Fruit fly (Drosophila melanogaster): ENCODE measurements around the gene Ibf2.

Gene Ibf2

dm6 chr3R:9250868-9251267 is 7.4 kb downstream of the Ibf2 start (continued):
- no peak for TF ChIP-seq CG7963 (GFP tag; IDR thresholded peaks at IDR 0.05; ENCODE audit: partially characterized antibody)
- TF ChIP-seq CG14667 (GFP tag; IDR thresholded peaks at IDR 0.05): no peak
- TF ChIP-seq ato (GFP tag; IDR thresholded peaks at IDR 0.05; ENCODE audit: partially characterized antibody): no peak
- TF ChIP-seq oc (tag; optimal IDR thresholded peaks at IDR 0.05): no peak
- TF ChIP-seq btn (GFP tag; optimal IDR thresholded peaks at IDR 0.05): no peak
- TF ChIP-seq gem (tag; optimal IDR thresholded peaks at IDR 0.05): peak; percentile 50
- no peak for TF ChIP-seq salm (tag; optimal IDR thresholded peaks at IDR 0.05)
- TF ChIP-seq lov (optimal IDR thresholded peaks at IDR 0.05): no peak
- peak; percentile 51; the same call in 1 of the 3 replicates for TF ChIP-seq lov (GFP tag; IDR thresholded peaks at IDR 0.05)
- TF ChIP-seq CG17612 (GFP tag; IDR thresholded peaks at IDR 0.05): no peak
- no peak for TF ChIP-seq jumu (GFP tag; optimal IDR thresholded peaks at IDR 0.05)
- TF ChIP-seq Elba2 (GFP tag; optimal IDR thresholded peaks at IDR 0.05): no peak
- TF ChIP-seq CG4707 (GFP tag; optimal IDR thresholded peaks at IDR 0.05): no peak
- TF ChIP-seq Six4 (GFP tag; optimal IDR thresholded peaks at IDR 0.05): no peak
- no peak for TF ChIP-seq CG5180 (GFP tag; optimal IDR thresholded peaks at IDR 0.05)
- TF ChIP-seq dysf (GFP tag; IDR thresholded peaks at IDR 0.05): 0 out of 3 replicates have a peak, but pooled peaks have one; percentile 33
- TF ChIP-seq hkb (optimal IDR thresholded peaks at IDR 0.05): no peak
- TF ChIP-seq hkb (GFP tag; IDR thresholded peaks at IDR 0.05): no peak
- TF ChIP-seq CG6175 (GFP tag; IDR thresholded peaks at IDR 0.05): no peak
- no peak for TF ChIP-seq org-1 (GFP tag; optimal IDR thresholded peaks at IDR 0.05)
- no peak for TF ChIP-seq cato (GFP tag; optimal IDR thresholded peaks at IDR 0.05; ENCODE audit: borderline replicate concordance)
- no peak for TF ChIP-seq cg (GFP tag; optimal IDR thresholded peaks at IDR 0.05)
- TF ChIP-seq Atf3 (GFP tag; optimal IDR thresholded peaks at IDR 0.05): peak; percentile 27
- no peak for TF ChIP-seq ash1 (GFP tag; optimal IDR thresholded peaks at IDR 0.05)
- no peak; the same call in 1 of the 2 replicates for TF ChIP-seq Rx (GFP tag; IDR thresholded peaks at IDR 0.05)
- no peak for TF ChIP-seq CG8478 (optimal IDR thresholded peaks at IDR 0.05)
- peak; percentile 10 for TF ChIP-seq ind (GFP tag; optimal IDR thresholded peaks at IDR 0.05)
- no peak for TF ChIP-seq CG10147 (GFP tag; optimal IDR thresholded peaks at IDR 0.05)
- no peak for TF ChIP-seq CG6654 (GFP tag; optimal IDR thresholded peaks at IDR 0.05)
- TF ChIP-seq Bteb2 (GFP tag; optimal IDR thresholded peaks at IDR 0.05): no peak
- no peak for TF ChIP-seq CG12299 (tag; optimal IDR thresholded peaks at IDR 0.05)
- no peak for TF ChIP-seq corto (GFP tag; optimal IDR thresholded peaks at IDR 0.05)
- TF ChIP-seq pan (optimal IDR thresholded peaks at IDR 0.05): no peak
- TF ChIP-seq pan (GFP tag; optimal IDR thresholded peaks at IDR 0.05 in 1 of 2, IDR thresholded peaks at IDR 0.05 in 1 of 2): no peak
- TF ChIP-seq Mes4 (GFP tag; optimal IDR thresholded peaks at IDR 0.05): no peak
- TF ChIP-seq Gsc (GFP tag; IDR thresholded peaks at IDR 0.05): no peak
- TF ChIP-seq CG10274 (GFP tag; optimal IDR thresholded peaks at IDR 0.05): no peak
- no peak for TF ChIP-seq CG3407 (GFP tag; optimal IDR thresholded peaks at IDR 0.05)
- TF ChIP-seq zen2 (GFP tag; IDR thresholded peaks at IDR 0.05; ENCODE audit: partially characterized antibody): no peak
- TF ChIP-seq slp2 (GFP tag; optimal IDR thresholded peaks at IDR 0.05): no peak
- TF ChIP-seq CG11247 (GFP tag; IDR thresholded peaks at IDR 0.05): no peak
- TF ChIP-seq CG1602 (GFP tag; optimal IDR thresholded peaks at IDR 0.05): no peak
- TF ChIP-seq CG2889 (GFP tag; IDR thresholded peaks at IDR 0.05): no peak
- no peak for TF ChIP-seq sna (GFP tag; IDR thresholded peaks at IDR 0.05; ENCODE audit: partially characterized antibody)
- TF ChIP-seq Dbx (GFP tag; IDR thresholded peaks at IDR 0.05): no peak
- TF ChIP-seq CG1647 (GFP tag; optimal IDR thresholded peaks at IDR 0.05): no peak
- no peak for TF ChIP-seq HmgZ (tag; optimal IDR thresholded peaks at IDR 0.05)
- TF ChIP-seq BEAF-32 (GFP tag; optimal IDR thresholded peaks at IDR 0.05): no peak
- no peak for TF ChIP-seq repo (GFP tag; optimal IDR thresholded peaks at IDR 0.05)
- TF ChIP-seq nom (GFP tag; optimal IDR thresholded peaks at IDR 0.05): no peak
- no peak for TF ChIP-seq onecut (GFP tag; IDR thresholded peaks at IDR 0.05)
- TF ChIP-seq gsb (GFP tag; IDR thresholded peaks at IDR 0.05): no peak
- TF ChIP-seq Antp (GFP tag; optimal IDR thresholded peaks at IDR 0.05): peak; percentile 14

Data from whole organism, embryonic.